Fruit fly (Drosophila melanogaster) whole organism, embryonic: ENCODE measurements around the gene Cow.

Experiments used
- Bteb2 ChIP-seq: fragments of 200-800 bp; sonication (Bioruptor generic); optimal IDR thresholded peaks from 2 replicates; lab custom pipeline; 2016; ENCODE audit warnings: missing biosample characterization, missing genetic modification characterization
- CG10321 ChIP-seq: fragments of 200-800 bp; sonication (Bioruptor generic); IDR thresholded peaks from 2 replicates; pipeline ENCODE4 v1.3.6; 2022; ENCODE audit warnings: missing biosample characterization, missing genetic modification characterization
- CG10431 ChIP-seq: fragments of 200-800 bp; sonication (Bioruptor generic); optimal IDR thresholded peaks from 3 replicates; lab custom pipeline; 2018; ENCODE audit warnings: missing biosample characterization, mild to moderate bottlenecking, missing genetic modification characterization
- CG10543 ChIP-seq: fragments of 200-800 bp; sonication (Bioruptor generic); optimal IDR thresholded peaks from 3 replicates; lab custom pipeline; 2017; ENCODE audit warnings: missing biosample characterization, mild to moderate bottlenecking, missing genetic modification characterization, moderate library complexity
- CG11247 ChIP-seq: fragments of 200-800 bp; sonication (Bioruptor generic); IDR thresholded peaks from 2 replicates; pipeline ENCODE4 v1.3.6; 2022; ENCODE audit warnings: missing biosample characterization, missing genetic modification characterization
- CG11456 ChIP-seq: fragments of 200-800 bp; sonication (Bioruptor generic); IDR thresholded peaks from 3 replicates; pipeline ENCODE4 v1.3.6; 2022; ENCODE audit warnings: missing biosample characterization, missing genetic modification characterization
- CG12219 ChIP-seq: fragments of 200-800 bp; sonication (Bioruptor generic); optimal IDR thresholded peaks from 3 replicates; lab custom pipeline; 2018; ENCODE audit warnings: missing biosample characterization, mild to moderate bottlenecking, missing genetic modification characterization
- CG13296 ChIP-seq: fragments of 200-800 bp; sonication (Bioruptor generic); optimal IDR thresholded peaks from 3 replicates; lab custom pipeline; 2018; ENCODE audit warnings: missing biosample characterization, mild to moderate bottlenecking, missing genetic modification characterization
- CG17186 ChIP-seq: fragments of 200-800 bp; sonication (Bioruptor generic); optimal IDR thresholded peaks from 3 replicates; lab custom pipeline; 2017; ENCODE audit warnings: missing biosample characterization, missing genetic modification reagents, missing genetic modification characterization
- CG17802 ChIP-seq: fragments of 200-800 bp; sonication (Bioruptor generic); optimal IDR thresholded peaks from 2 replicates; lab custom pipeline; 2018; ENCODE audit warnings: missing biosample characterization, mild to moderate bottlenecking, missing genetic modification characterization, moderate library complexity
- CG18262 ChIP-seq: fragments of 200-800 bp; optimal IDR thresholded peaks from 3 replicates; lab custom pipeline; 2019; ENCODE audit warnings: missing biosample characterization, mild to moderate bottlenecking, missing genetic modification characterization, moderate library complexity
- CG3726 ChIP-seq: fragments of 200-800 bp; sonication (Bioruptor generic); IDR thresholded peaks from 3 replicates; pipeline ENCODE4, ENCODE4 v1.3.6; 2022; ENCODE audit warnings: missing biosample characterization, missing genetic modification characterization
- CG3838 ChIP-seq: fragments of 200-800 bp; sonication (Bioruptor generic); optimal IDR thresholded peaks from 3 replicates; lab custom pipeline; 2016; ENCODE audit warnings: missing biosample characterization, missing genetic modification characterization
- CG4328 ChIP-seq: fragments of 200-800 bp; sonication (Bioruptor generic); optimal IDR thresholded peaks from 3 replicates; lab custom pipeline; 2017; ENCODE audit warnings: missing biosample characterization, missing genetic modification reagents, missing genetic modification characterization
- CG4730 ChIP-seq: fragments of 200-800 bp; sonication (Bioruptor generic); IDR thresholded peaks from 2 replicates; pipeline ENCODE4 v1.3.6; 2022; ENCODE audit warnings: missing biosample characterization, missing genetic modification characterization
- CG5180 ChIP-seq: fragments of 200-800 bp; sonication (Bioruptor generic); optimal IDR thresholded peaks from 3 replicates; lab custom pipeline; 2017; ENCODE audit warnings: missing biosample characterization, missing genetic modification characterization, mild to moderate bottlenecking, moderate library complexity, missing genetic modification reagents
- CG7372 ChIP-seq: fragments of 200-800 bp; sonication (Bioruptor generic); IDR thresholded peaks from 2 replicates; pipeline ENCODE4 v1.3.6; 2022; ENCODE audit warnings: missing biosample characterization, missing genetic modification characterization
- CG9609 ChIP-seq: fragments of 200-800 bp; sonication (Bioruptor generic); optimal IDR thresholded peaks from 3 replicates; lab custom pipeline; 2016; ENCODE audit warnings: missing biosample characterization, missing genetic modification characterization
- CG9727 ChIP-seq: fragments of 200-800 bp; sonication (Bioruptor generic); optimal IDR thresholded peaks from 3 replicates; lab custom pipeline; 2017; ENCODE audit warnings: missing biosample characterization, mild to moderate bottlenecking, missing genetic modification characterization
- CG9797 ChIP-seq: fragments of 200-800 bp; sonication (Bioruptor generic); optimal IDR thresholded peaks from 3 replicates; lab custom pipeline; 2018; ENCODE audit warnings: missing biosample characterization, mild to moderate bottlenecking, missing genetic modification characterization
- CkIIα-i1 ChIP-seq: fragments of 200-800 bp; sonication (Bioruptor generic); IDR thresholded peaks from 2 replicates; pipeline ENCODE4 v1.3.6; 2022; ENCODE audit warnings: missing biosample characterization, missing genetic modification characterization
- Dref ChIP-seq: fragments of 200-800 bp; sonication (Bioruptor generic); IDR thresholded peaks from 2 replicates; pipeline ENCODE4 v1.3.6; 2022; ENCODE audit warnings: missing biosample characterization, missing genetic modification characterization
- Ets97D ChIP-seq: fragments of 200-800 bp; sonication (Bioruptor generic); optimal IDR thresholded peaks from 3 replicates; lab custom pipeline; 2016; ENCODE audit warnings: missing biosample characterization, missing genetic modification characterization
- H2.0 ChIP-seq: fragments of 200-800 bp; sonication (Bioruptor generic); IDR thresholded peaks from 2 replicates; pipeline ENCODE4 v1.3.6; 2022; ENCODE audit warnings: missing biosample characterization, missing genetic modification characterization
- Hey ChIP-seq: fragments of 200-800 bp; sonication (Bioruptor generic); optimal IDR thresholded peaks from 3 replicates; lab custom pipeline; 2018; ENCODE audit warnings: missing biosample characterization, mild to moderate bottlenecking, missing genetic modification characterization
- Lpt ChIP-seq: fragments of >200 bp; optimal IDR thresholded peaks from 2 replicates; lab custom pipeline; 2018; ENCODE audit warnings: missing biosample characterization, missing genetic modification characterization
- Mes4 ChIP-seq: fragments of 200-800 bp; sonication (Bioruptor generic); optimal IDR thresholded peaks from 2 replicates; lab custom pipeline; 2016; ENCODE audit warnings: missing biosample characterization, missing genetic modification characterization
- Mrtf ChIP-seq: fragments of 200-800 bp; sonication (Bioruptor generic); IDR thresholded peaks from 3 replicates; pipeline ENCODE4 v1.3.6; 2022; ENCODE audit warnings: missing biosample characterization, missing genetic modification characterization
- NfI ChIP-seq: fragments of 200-800 bp; sonication (Bioruptor generic); optimal IDR thresholded peaks from 3 replicates; lab custom pipeline; 2018; ENCODE audit warnings: missing biosample characterization, mild to moderate bottlenecking, missing genetic modification characterization, moderate library complexity
- Opbp ChIP-seq: fragments of 200-800 bp; sonication (Bioruptor generic); IDR thresholded peaks from 3 replicates; pipeline ENCODE4 v1.3.6; 2022; ENCODE audit warnings: missing biosample characterization, missing genetic modification characterization; ENCODE audit not compliant: partially characterized antibody
- PHDP ChIP-seq: fragments of 200-800 bp; sonication (Bioruptor generic); optimal IDR thresholded peaks from 3 replicates; lab custom pipeline; 2018; ENCODE audit warnings: missing biosample characterization, mild to moderate bottlenecking, missing genetic modification characterization, moderate library complexity
- Ptx1 ChIP-seq: fragments of 200-800 bp; sonication (Bioruptor generic); IDR thresholded peaks from 2 replicates; pipeline ENCODE4 v1.3.6; 2022; ENCODE audit warnings: missing biosample characterization, missing genetic modification characterization
- Ravus ChIP-seq: fragments of 200-800 bp; sonication (Bioruptor generic); IDR thresholded peaks from 2 replicates; pipeline ENCODE4 v1.3.6; 2022; ENCODE audit warnings: missing biosample characterization, missing genetic modification characterization
- Xrp1 ChIP-seq: fragments of 200-800 bp; sonication (Bioruptor generic); IDR thresholded peaks from 2 replicates; pipeline ENCODE4 v1.3.6; 2022; ENCODE audit warnings: missing biosample characterization, missing genetic modification characterization
- ab ChIP-seq: fragments of 200-800 bp; sonication (Bioruptor generic); optimal IDR thresholded peaks from 2 replicates; lab custom pipeline; 2016; ENCODE audit warnings: missing biosample characterization, missing genetic modification characterization
- bowl ChIP-seq: fragments of 200-800 bp; sonication (Bioruptor generic); IDR thresholded peaks from 2 replicates; pipeline ENCODE4 v1.3.6; 2022; ENCODE audit warnings: missing biosample characterization, missing genetic modification characterization
- en ChIP-seq: fragments of 200-800 bp; sonication (Bioruptor generic); optimal IDR thresholded peaks from 2 replicates; lab custom pipeline; 2016; ENCODE audit warnings: missing biosample characterization, missing genetic modification characterization
- gro ChIP-seq: fragments of 200-800 bp; sonication (Bioruptor generic); optimal IDR thresholded peaks from 2 replicates; lab custom pipeline; 2016; ENCODE audit warnings: missing biosample characterization, missing genetic modification characterization
- her ChIP-seq: fragments of 200-800 bp; sonication (Bioruptor generic); optimal IDR thresholded peaks from 2 replicates; lab custom pipeline; 2016; ENCODE audit warnings: missing biosample characterization, missing genetic modification characterization
- knrl ChIP-seq: fragments of 200-800 bp; sonication (Bioruptor generic); IDR thresholded peaks from 3 replicates; pipeline ENCODE4 v1.3.6; 2022; ENCODE audit warnings: missing biosample characterization, missing genetic modification characterization; ENCODE audit not compliant: partially characterized antibody
- lilli ChIP-seq: fragments of 200-800 bp; sonication (Bioruptor generic); optimal IDR thresholded peaks from 3 replicates; lab custom pipeline; 2016; ENCODE audit warnings: missing biosample characterization, missing genetic modification characterization
- mirr ChIP-seq: fragments of 200-800 bp; sonication (Bioruptor generic); optimal IDR thresholded peaks from 3 replicates; lab custom pipeline; 2018; ENCODE audit warnings: missing biosample characterization, mild to moderate bottlenecking, missing genetic modification characterization
- oc ChIP-seq: fragments of 200-800 bp; sonication (Bioruptor generic); optimal IDR thresholded peaks from 2 replicates; lab custom pipeline; 2018; ENCODE audit warnings: missing biosample characterization, mild to moderate bottlenecking, missing genetic modification characterization, moderate library complexity
- peb ChIP-seq: fragments of 200-800 bp; sonication (Bioruptor generic); IDR thresholded peaks from 2 replicates; pipeline ENCODE4 v1.3.6; 2022; ENCODE audit warnings: missing biosample characterization, missing genetic modification characterization
- pita ChIP-seq: fragments of 200-800 bp; sonication (Bioruptor generic); optimal IDR thresholded peaks from 2 replicates; lab custom pipeline; 2017; ENCODE audit warnings: missing biosample characterization, mild to moderate bottlenecking, missing genetic modification characterization
- sc ChIP-seq, 3 experiments: fragments of >200 bp in 2 of 3; fragments of 200-800 bp in 1 of 3; sonication (Bioruptor generic) in 1 of 3; optimal IDR thresholded peaks; 2 replicates in 2 of 3; 3 replicates in 1 of 3; lab custom pipeline; 2017; ENCODE audit warnings: mild to moderate bottlenecking in 1 of 3, missing biosample characterization in 1 of 3, missing genetic modification characterization in 1 of 3, missing genetic modification reagents in 1 of 3
- sna ChIP-seq: fragments of 200-800 bp; sonication (Bioruptor generic); IDR thresholded peaks from 2 replicates; pipeline ENCODE4 v1.3.6; 2022; ENCODE audit warnings: missing biosample characterization, missing genetic modification characterization; ENCODE audit not compliant: partially characterized antibody
- so ChIP-seq: fragments of 200-800 bp; sonication (Bioruptor generic); IDR thresholded peaks from 3 replicates; pipeline ENCODE4 v1.3.6; 2022; ENCODE audit warnings: missing biosample characterization, missing genetic modification characterization
- zfh2 ChIP-seq: fragments of 200-800 bp; sonication (Bioruptor generic); optimal IDR thresholded peaks from 2 replicates; lab custom pipeline; 2016; ENCODE audit warnings: missing biosample characterization, missing genetic modification characterization

Cow gene

dm6 chr3R:23112680-23113362 is at the start of gene Cow (continued):
- TF ChIP-seq ab (no peak), pita (no peak), CG9727 (peak; percentile 60), CG18262 (tag; lab: Kevin White, UChicago) (peak; percentile 31), lilli (GFP tag; lab: Kevin White, UChicago) (peak; percentile 74), mirr (GFP tag; lab: Kevin White, UChicago) (no peak), gro (peak; percentile 64), CG3838 (GFP tag; lab: Kevin White, UChicago) (no peak), peb (no peak), Ravus (GFP tag; lab: Robert Waterston, UW) (no peak), Xrp1 (GFP tag; lab: Robert Waterston, UW) (peak; percentile 74), Mes4 (GFP tag; lab: Kevin White, UChicago) (peak; percentile 4), bowl (no peak), so (peak; percentile 70; the same call in 1 of the 3 replicates), oc (tag; lab: Kevin White, UChicago) (no peak), CG10543 (GFP tag; lab: Kevin White, UChicago) (peak; percentile 21), CG11456 (peak; percentile 57; the same call in 1 of the 3 replicates), sc (optimal IDR thresholded peaks at IDR 0.05; lab: Kevin White, UChicago) (no peak), sc (GFP tag; optimal IDR thresholded peaks at IDR 0.05; lab: Kevin White, UChicago) (peak; percentile 1), CG10321 (GFP tag; lab: Robert Waterston, UW) (no peak), CG4730 (GFP tag; lab: Robert Waterston, UW) (peak; percentile 52; the same call in 1 of the 2 replicates), CG10431 (GFP tag; lab: Kevin White, UChicago) (no peak), PHDP (tag; lab: Kevin White, UChicago) (peak; percentile 69), knrl (GFP tag; lab: Robert Waterston, UW) (no peak), CG7372 (peak; percentile 70), Dref (GFP tag; lab: Robert Waterston, UW) (no peak), Ets97D (GFP tag; lab: Kevin White, UChicago) (no peak), NfI (GFP tag; lab: Kevin White, UChicago) (peak; percentile 55), zfh2 (GFP tag; lab: Kevin White, UChicago) (peak; percentile 50), Mrtf (GFP tag; lab: Robert Waterston, UW) (no peak), Bteb2 (GFP tag; lab: Kevin White, UChicago) (peak; percentile 54), CG17802 (tag; lab: Kevin White, UChicago) (no peak), CG13296 (peak; percentile 71), Hey (tag; lab: Kevin White, UChicago) (no peak), H2.0 (GFP tag; lab: Robert Waterston, UW) (peak; percentile 35; the same call in 1 of the 2 replicates), Ptx1 (GFP tag; lab: Robert Waterston, UW) (peak; percentile 72), CkIIα-i1 (GFP tag; lab: Robert Waterston, UW) (no peak), sna (GFP tag; lab: Robert Waterston, UW) (no peak), her (GFP tag; lab: Kevin White, UChicago) (peak; percentile 32), CG12219 (peak; percentile 18), CG9609 (GFP tag; lab: Kevin White, UChicago) (peak; percentile 28), CG3726 (GFP tag; lab: Robert Waterston, UW) (0 out of 3 replicates have a peak, but pooled peaks have one; percentile 50), CG17186 (GFP tag; lab: Kevin White, UChicago) (no peak), Opbp (GFP tag; lab: Robert Waterston, UW) (no peak), CG11247 (GFP tag; lab: Robert Waterston, UW) (no peak), Lpt (GFP tag; lab: Kevin White, UChicago) (no peak), CG5180 (GFP tag; lab: Kevin White, UChicago) (no peak), CG9797 (GFP tag; lab: Kevin White, UChicago) (no peak), en (GFP tag; lab: Kevin White, UChicago) (no peak), CG4328 (GFP tag; lab: Kevin White, UChicago) (no peak)
